Fruit fly (Drosophila melanogaster): ENCODE measurements around the gene TrxT.

DNA sequence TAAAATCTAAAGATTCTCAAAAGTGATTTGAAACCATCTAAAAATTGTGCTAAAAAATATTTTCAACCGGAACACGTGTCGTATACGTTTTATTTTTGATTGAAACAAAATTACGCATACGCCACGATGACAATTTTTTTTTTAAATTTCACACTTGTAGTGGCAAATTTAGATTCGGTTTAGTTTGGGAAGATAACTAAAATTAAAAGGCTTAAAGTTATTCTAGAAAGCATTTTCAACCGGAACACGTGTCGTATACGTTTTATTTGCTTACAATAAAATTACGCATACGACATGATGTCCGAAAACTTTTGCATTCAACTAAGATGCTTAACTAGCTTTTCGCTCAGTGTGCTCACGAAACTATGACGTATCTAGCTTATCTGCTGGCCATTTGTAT is 47.1 kb upstream of the TrxT start:
- TF ChIP-seq Sin3A (optimal IDR thresholded peaks at IDR 0.05): no peak
- no peak for TF ChIP-seq ttk (optimal IDR thresholded peaks at IDR 0.05)
